Fruit fly (Drosophila melanogaster): ENCODE measurements around the gene CG32755.

- TF ChIP-seq CTCF (optimal IDR thresholded peaks at IDR 0.05) (no peak), CG8478 (optimal IDR thresholded peaks at IDR 0.05) (no peak)
These were observed 17.6 kb upstream of the CG32755 start for dm6 chrX:5932345-5932995.
